Worm (Caenorhabditis elegans) whole organism, L4 larva: ENCODE measurements around the gene myo-2.

Source experiments
- D1046.2 ChIP-seq: fragments of 200-800 bp; sonication (Bioruptor generic); IDR thresholded peaks from 2 replicates; pipeline ENCODE4 v1.3.6; 2022; ENCODE audit warnings: missing genetic modification characterization, missing compliant biosample characterization
- F44E2.7 ChIP-seq: fragments of 200-800 bp; sonication (Bioruptor generic); IDR thresholded peaks from 2 replicates; pipeline ENCODE4 v2.1.2; 2022; ENCODE audit warnings: missing genetic modification characterization, missing compliant biosample characterization
- R02D3.7 ChIP-seq: fragments of 150-350 bp; sonication (generic microtip); optimal IDR thresholded peaks from 3 replicates; lab custom pipeline; 2014; ENCODE audit warnings: missing biosample characterization, missing genetic modification characterization
- Y75B8A.6 ChIP-seq: fragments of 200-800 bp; sonication (Bioruptor generic); IDR thresholded peaks from 2 replicates; pipeline ENCODE4 v1.3.6; 2022; ENCODE audit warnings: missing genetic modification reagents, missing genetic modification characterization, missing compliant biosample characterization
- ZK337.2 ChIP-seq: fragments of 200-800 bp; sonication (Bioruptor generic); IDR thresholded peaks from 2 replicates; pipeline ENCODE4 v1.3.6; 2022; ENCODE audit warnings: missing genetic modification reagents, missing genetic modification characterization, missing compliant biosample characterization
- aha-1 ChIP-seq: fragments of 150-350 bp; peaks from one replicate; lab custom pipeline; 2014; ENCODE audit warnings: missing biosample characterization, missing genetic modification characterization
- ceh-20 ChIP-seq: fragments of 200-800 bp; sonication (Bioruptor generic); IDR thresholded peaks from 2 replicates; pipeline ENCODE4 v1.3.6; 2022; ENCODE audit warnings: missing genetic modification reagents, missing genetic modification characterization, missing compliant biosample characterization
- ceh-28 ChIP-seq: fragments of 150-350 bp; optimal IDR thresholded peaks from 2 replicates; lab custom pipeline; 2014; ENCODE audit warnings: missing biosample characterization, missing genetic modification reagents, missing genetic modification characterization
- cey-2 ChIP-seq: sonication (generic microtip); optimal IDR thresholded peaks from 3 replicates; lab custom pipeline; 2017; ENCODE audit warnings: missing genetic modification characterization, mild to moderate bottlenecking, missing compliant biosample characterization, antibody characterized with exemption, borderline replicate concordance; ENCODE audit not compliant: insufficient read depth
- daf-12 ChIP-seq: fragments of 150-350 bp; optimal IDR thresholded peaks from 2 replicates; lab custom pipeline; 2014; ENCODE audit warnings: missing biosample characterization, missing genetic modification reagents, missing genetic modification characterization
- daf-16 ChIP-seq, 3 experiments: sonication (generic microtip); optimal IDR thresholded peaks; 2 replicates each; lab custom pipeline; 2016 to 2017; ENCODE audit warnings: missing genetic modification characterization in 3 of 3, missing genetic modification reagents in 3 of 3, mild to moderate bottlenecking in 2 of 3, missing compliant biosample characterization in 2 of 3, missing biosample characterization in 1 of 3, moderate library complexity in 1 of 3
- dmd-6 ChIP-seq: fragments of 200-800 bp; sonication (Bioruptor generic); IDR thresholded peaks from 2 replicates; pipeline ENCODE4 v1.3.6; 2022; ENCODE audit warnings: missing genetic modification reagents, missing genetic modification characterization, missing compliant biosample characterization
- dmd-9 ChIP-seq: fragments of 200-800 bp; sonication (Bioruptor generic); IDR thresholded peaks from 2 replicates; pipeline ENCODE4 v1.3.6; 2022; ENCODE audit warnings: missing genetic modification reagents, missing genetic modification characterization, missing compliant biosample characterization
- dve-1 ChIP-seq: sonication (generic microtip); optimal IDR thresholded peaks from 2 replicates; lab custom pipeline; 2017; ENCODE audit warnings: antibody characterized with exemption, mild to moderate bottlenecking, missing genetic modification characterization, missing compliant biosample characterization; ENCODE audit not compliant: insufficient read depth
- fkh-10 ChIP-seq: fragments of 150-350 bp; optimal IDR thresholded peaks from 2 replicates; lab custom pipeline; 2014; ENCODE audit warnings: missing biosample characterization, missing genetic modification reagents, missing genetic modification characterization
- fos-1 ChIP-seq: fragments of 150-350 bp; optimal IDR thresholded peaks from 2 replicates; lab custom pipeline; 2014; ENCODE audit warnings: missing biosample characterization, missing genetic modification characterization
- gei-8 ChIP-seq: fragments of 200-800 bp; sonication (Bioruptor generic); optimal IDR thresholded peaks from 2 replicates; lab custom pipeline; 2018; ENCODE audit warnings: mild to moderate bottlenecking, missing genetic modification characterization, missing compliant biosample characterization
- hif-1 ChIP-seq, 2 experiments: sonication (generic microtip); optimal IDR thresholded peaks; 2 replicates each; lab custom pipeline; 2016 to 2017; ENCODE audit warnings: missing compliant biosample characterization in 2 of 2, missing genetic modification characterization in 2 of 2, missing genetic modification reagents in 2 of 2, missing genotype in 2 of 2, mild to moderate bottlenecking in 1 of 2
- hlh-11 ChIP-seq: fragments of 200-800 bp; sonication (Bioruptor generic); optimal IDR thresholded peaks from 2 replicates; lab custom pipeline; 2018; ENCODE audit warnings: mild to moderate bottlenecking, missing genetic modification characterization, missing compliant biosample characterization
- hlh-30 ChIP-seq: sonication (generic microtip); optimal IDR thresholded peaks from 2 replicates; lab custom pipeline; 2017; ENCODE audit warnings: antibody characterized with exemption, mild to moderate bottlenecking, missing genetic modification characterization, missing compliant biosample characterization; ENCODE audit not compliant: insufficient read depth
- hmg-1.1 ChIP-seq: fragments of 200-800 bp; sonication (Bioruptor generic); IDR thresholded peaks from 2 replicates; pipeline ENCODE4 v1.3.6; 2022; ENCODE audit warnings: missing genetic modification reagents, missing genetic modification characterization, missing compliant biosample characterization
- jun-1 ChIP-seq: fragments of 150-350 bp; optimal IDR thresholded peaks from 2 replicates; lab custom pipeline; 2014; ENCODE audit warnings: missing biosample characterization, missing genetic modification reagents, missing genetic modification characterization
- lin-1 ChIP-seq: fragments of 200-800 bp; sonication (Bioruptor generic); IDR thresholded peaks from 2 replicates; pipeline ENCODE4 v1.3.6; 2022; ENCODE audit warnings: missing genetic modification reagents, missing genetic modification characterization, missing compliant biosample characterization
- lin-38 ChIP-seq: fragments of 200-800 bp; sonication (Bioruptor generic); IDR thresholded peaks from 2 replicates; pipeline ENCODE4 v1.3.6; 2022; ENCODE audit warnings: missing genetic modification reagents, missing genetic modification characterization, missing compliant biosample characterization
- lsy-2 ChIP-seq, 2 experiments: fragments of 150-350 bp in 1 of 2; sonication (generic microtip) in 1 of 2; optimal IDR thresholded peaks; 2 replicates each; lab custom pipeline; 2014 to 2017; ENCODE audit warnings: missing biosample characterization in 2 of 2, missing genetic modification characterization in 2 of 2
- mdl-1 ChIP-seq, 2 experiments: fragments of 150-350 bp in 1 of 2; sonication (generic microtip) in 1 of 2; optimal IDR thresholded peaks; 2 replicates each; lab custom pipeline; 2014 to 2017; ENCODE audit warnings: missing biosample characterization in 2 of 2, missing genetic modification characterization in 2 of 2
- mep-1 ChIP-seq: fragments of 150-350 bp; sonication (generic microtip); optimal IDR thresholded peaks from 3 replicates; lab custom pipeline; 2014; ENCODE audit warnings: missing biosample characterization, missing genetic modification characterization
- mxl-2 ChIP-seq: fragments of 200-800 bp; sonication (Bioruptor generic); conservative IDR thresholded peaks from 2 replicates; pipeline ENCODE4 v1.3.6; 2022; ENCODE audit warnings: missing genetic modification reagents, missing genetic modification characterization, missing compliant biosample characterization
- mxl-3 ChIP-seq: fragments of 200-800 bp; sonication (Bioruptor generic); optimal IDR thresholded peaks from 2 replicates; lab custom pipeline; 2018; ENCODE audit warnings: mild to moderate bottlenecking, missing genetic modification characterization, missing compliant biosample characterization
- nhr-11 ChIP-seq: fragments of 150-350 bp; optimal IDR thresholded peaks from 2 replicates; lab custom pipeline; 2014; ENCODE audit warnings: missing biosample characterization, missing genetic modification characterization
- nhr-111 ChIP-seq: fragments of 200-800 bp; sonication (Bioruptor generic); optimal IDR thresholded peaks from 2 replicates; lab custom pipeline; 2018; ENCODE audit warnings: mild to moderate bottlenecking, missing genetic modification characterization, missing compliant biosample characterization
- nhr-28 ChIP-seq: fragments of 150-350 bp; optimal IDR thresholded peaks from 2 replicates; lab custom pipeline; 2014; ENCODE audit warnings: missing biosample characterization, missing genetic modification characterization
- nhr-42 ChIP-seq: fragments of 200-800 bp; sonication (Bioruptor generic); IDR thresholded peaks from 2 replicates; pipeline ENCODE4 v1.3.6; 2022; ENCODE audit warnings: missing genetic modification characterization, missing compliant biosample characterization
- nhr-6 ChIP-seq: fragments of 150-350 bp; optimal IDR thresholded peaks from 2 replicates; lab custom pipeline; 2014; ENCODE audit warnings: missing biosample characterization, missing genetic modification characterization
- nhr-77 ChIP-seq: fragments of 150-350 bp; optimal IDR thresholded peaks from 2 replicates; lab custom pipeline; 2014; ENCODE audit warnings: missing biosample characterization, missing genetic modification characterization
- pqm-1 ChIP-seq: sonication (generic microtip); optimal IDR thresholded peaks from 2 replicates; lab custom pipeline; 2017; ENCODE audit warnings: missing biosample characterization, missing genetic modification characterization
- set-16 ChIP-seq: fragments of 200-800 bp; sonication (Bioruptor generic); IDR thresholded peaks from 2 replicates; pipeline ENCODE4 v1.3.6; 2022; ENCODE audit warnings: missing genetic modification reagents, missing genetic modification characterization, missing compliant biosample characterization
- snpc-1.2 ChIP-seq: fragments of 200-800 bp; sonication (Bioruptor generic); IDR thresholded peaks from 2 replicates; pipeline ENCODE4 v1.3.6; 2022; ENCODE audit warnings: missing genetic modification reagents, missing genetic modification characterization, missing compliant biosample characterization
- spr-1 ChIP-seq: sonication (generic microtip); optimal IDR thresholded peaks from 2 replicates; lab custom pipeline; 2016; ENCODE audit warnings: mild to moderate bottlenecking, missing genetic modification characterization, missing compliant biosample characterization
- tra-1 ChIP-seq: fragments of 200-800 bp; sonication (Bioruptor generic); IDR thresholded peaks from 2 replicates; pipeline ENCODE4 v1.3.6; 2022; ENCODE audit warnings: missing genetic modification reagents, missing genetic modification characterization, missing compliant biosample characterization
- unc-39 ChIP-seq: sonication (generic microtip); optimal IDR thresholded peaks from 2 replicates; lab custom pipeline; 2017; ENCODE audit warnings: missing biosample characterization, missing genetic modification characterization
- vab-7 ChIP-seq: fragments of 200-800 bp; sonication (Bioruptor generic); IDR thresholded peaks from 2 replicates; pipeline ENCODE4 v1.3.6; 2022; ENCODE audit warnings: missing genetic modification reagents, missing genetic modification characterization, missing compliant biosample characterization
- zag-1 ChIP-seq: fragments of 150-350 bp; optimal IDR thresholded peaks from 2 replicates; lab custom pipeline; 2014; ENCODE audit warnings: missing biosample characterization, missing genetic modification characterization
- zfp-2 ChIP-seq: sonication (generic microtip); optimal IDR thresholded peaks from 2 replicates; lab custom pipeline; 2016; ENCODE audit warnings: mild to moderate bottlenecking, missing genetic modification characterization, missing compliant biosample characterization
- zfp-3 ChIP-seq: fragments of 200-800 bp; sonication (Bioruptor generic); conservative IDR thresholded peaks from 2 replicates; pipeline ENCODE4 v1.3.6; 2022; ENCODE audit warnings: missing genetic modification reagents, missing genetic modification characterization, missing compliant biosample characterization

Gene myo-2

DNA sequence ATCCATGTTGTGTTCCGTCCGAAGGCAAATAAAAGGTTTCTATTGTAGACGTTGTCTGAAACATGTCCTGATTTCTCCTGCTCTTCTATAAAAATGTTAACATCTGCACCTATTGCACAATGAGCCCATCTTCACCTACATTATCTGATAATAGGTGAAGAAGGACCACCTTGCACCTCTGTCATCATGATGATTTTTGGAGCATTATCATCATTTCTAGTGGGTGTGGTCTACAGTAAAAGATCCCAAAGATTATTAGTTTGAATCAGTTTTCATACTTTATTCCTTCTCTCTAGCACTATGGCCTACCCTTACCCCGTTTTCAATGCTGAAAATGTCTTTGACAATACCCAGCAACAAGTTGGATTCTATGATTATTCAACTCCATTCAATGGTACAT, 37.6 kb upstream of the myo-2 start, which contains the start of gene med-1:
med-1 (plus strand) TSS at position 301 of the 400 bp plus-strand sequence.
- no peak for TF ChIP-seq R02D3.7 (tag; lab: Kevin White, UChicago)
- no peak for TF ChIP-seq jun-1
- no peak for TF ChIP-seq pqm-1 (tag; lab: Kevin White, UChicago)
- TF ChIP-seq zag-1 (tag; lab: Kevin White, UChicago) = no peak
- TF ChIP-seq dve-1 = no peak
- TF ChIP-seq lin-38 (GFP tag; lab: Robert Waterston, UW) = no peak
- no peak for TF ChIP-seq mxl-2
- TF ChIP-seq nhr-42 = no peak
- no peak for TF ChIP-seq zfp-3 (GFP tag; lab: Robert Waterston, UW)
- no peak for TF ChIP-seq vab-7 (GFP tag; lab: Robert Waterston, UW)
- TF ChIP-seq, all 104 proteins: peak for 0

ce11 chrX:12434086-12434485, 33.8 kb upstream of the myo-2 start, which contains the start of gene tsct-1:
Gene tsct-1 (plus strand): TSS chrX:12434097.
- TF ChIP-seq hlh-11 (tag; lab: Kevin White, UChicago) = peak; percentile 37
- TF ChIP-seq dve-1 = peak; percentile 46
- TF ChIP-seq Y75B8A.6 (GFP tag; lab: Robert Waterston, UW) = no peak
- TF ChIP-seq ZK337.2 (GFP tag; lab: Robert Waterston, UW) = no peak
- peak; percentile 61 for TF ChIP-seq hlh-30

DNA sequence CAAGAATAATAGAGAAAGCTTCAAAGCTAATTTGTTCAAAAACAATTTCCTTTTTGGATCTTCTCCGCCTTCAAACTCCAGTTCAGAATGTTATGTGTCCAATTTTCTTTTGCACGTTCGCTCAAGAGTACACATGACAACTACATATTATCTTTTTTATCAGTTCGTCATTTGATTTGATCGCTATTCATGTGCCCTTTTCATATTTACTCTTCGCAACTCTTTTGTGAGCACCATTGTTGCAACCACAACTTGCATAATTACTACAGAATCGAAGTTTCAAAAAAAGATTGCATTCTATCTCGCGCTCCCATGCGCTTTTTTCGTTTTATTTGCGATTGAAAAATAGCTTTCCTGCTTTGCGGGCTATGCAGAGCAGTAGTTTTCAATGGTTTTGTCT, 32.6 kb upstream of the myo-2 start:
- TF ChIP-seq lin-1 (GFP tag; lab: Robert Waterston, UW) (no peak), nhr-6 (tag; lab: Kevin White, UChicago) (peak; percentile 56), hlh-11 (tag; lab: Kevin White, UChicago) (peak; percentile 22), snpc-1.2 (GFP tag; lab: Robert Waterston, UW) (no peak), ceh-28 (no peak), pqm-1 (tag; lab: Kevin White, UChicago) (peak; percentile 57), hlh-30 (peak; percentile 65), nhr-42 (no peak), F44E2.7 (GFP tag; lab: Robert Waterston, UW) (no peak), nhr-111 (GFP tag; lab: Kevin White, UChicago) (no peak), nhr-11 (tag; lab: Kevin White, UChicago) (no peak), hif-1 (tag; optimal IDR thresholded peaks at IDR 0.05; lab: Kevin White, UChicago) (peak in 1 of 2 experiments; percentile 8), daf-12 (tag; lab: Kevin White, UChicago) (no peak), nhr-28 (tag; lab: Kevin White, UChicago) (peak; percentile 70), daf-16 (GFP tag; optimal IDR thresholded peaks at IDR 0.05; lab: Kevin White, UChicago) (no peak), daf-16 (tag; optimal IDR thresholded peaks at IDR 0.05; lab: Kevin White, UChicago) (peak; percentile 64), aha-1 (tag; lab: Kevin White, UChicago) (peak; percentile 32), gei-8 (GFP tag; lab: Kevin White, UChicago) (no peak), dmd-6 (GFP tag; lab: Robert Waterston, UW) (peak; percentile 24; the same call in 1 of the 2 replicates)
- TF ChIP-seq, all 104 proteins: peak for 9

DNA sequence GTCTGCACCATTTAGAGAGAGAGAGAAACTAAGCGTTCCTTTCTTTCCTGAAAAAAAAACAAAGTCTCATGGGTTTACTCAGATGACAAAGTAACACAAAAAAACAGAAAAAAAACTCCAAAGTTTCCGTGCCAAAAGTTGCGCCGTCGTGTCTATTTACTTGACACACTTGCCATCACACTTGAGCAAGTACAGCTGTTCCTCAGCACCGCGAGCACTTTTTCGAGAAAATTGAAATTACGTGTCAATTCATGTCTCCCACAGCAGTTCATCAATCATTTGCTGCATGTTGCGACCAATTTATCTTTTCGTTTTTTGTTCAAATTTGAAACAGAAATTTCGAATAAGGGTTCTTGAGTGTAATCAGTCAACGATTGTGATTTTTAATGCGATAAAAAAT, 31.4 kb upstream of the myo-2 start:
- TF ChIP-seq jun-1 (no peak), mxl-3 (GFP tag; lab: Kevin White, UChicago) (no peak), fos-1 (tag; lab: Kevin White, UChicago) (no peak), D1046.2 (GFP tag; lab: Robert Waterston, UW) (no peak), aha-1 (tag; lab: Kevin White, UChicago) (no peak), hmg-1.1 (GFP tag; lab: Robert Waterston, UW) (no peak), ceh-20 (peak; percentile 81), set-16 (GFP tag; lab: Robert Waterston, UW) (no peak), daf-16 (GFP tag; optimal IDR thresholded peaks at IDR 0.05; lab: Kevin White, UChicago) (no peak), daf-16 (tag; optimal IDR thresholded peaks at IDR 0.05; lab: Kevin White, UChicago) (no peak), mdl-1 (tag; optimal IDR thresholded peaks at IDR 0.05; lab: Kevin White, UChicago) (no peak), hlh-11 (tag; lab: Kevin White, UChicago) (peak; percentile 37), pqm-1 (tag; lab: Kevin White, UChicago) (no peak), tra-1 (GFP tag; lab: Robert Waterston, UW) (no peak), mep-1 (tag; lab: Kevin White, UChicago) (peak; percentile 12), spr-1 (tag; lab: Kevin White, UChicago) (no peak), lsy-2 (tag; optimal IDR thresholded peaks at IDR 0.05; lab: Kevin White, UChicago) (no peak), zfp-2 (tag; lab: Kevin White, UChicago) (no peak), unc-39 (no peak), nhr-77 (no peak), cey-2 (tag; lab: Kevin White, UChicago) (no peak), fkh-10 (GFP tag; lab: Kevin White, UChicago) (no peak), hlh-30 (peak; percentile 11), dmd-9 (no peak)
